Fruit fly (Drosophila melanogaster) whole organism: ENCODE results near the gene CG5883.

Source experiments
- CG8478 ChIP-seq: fragments of >200 bp; optimal IDR thresholded peaks from 2 replicates; lab custom pipeline; 2018; ENCODE audit warnings: inconsistent platforms
- Dll ChIP-seq: fragments of >200 bp; optimal IDR thresholded peaks from 2 replicates; lab custom pipeline; 2017
- EcR ChIP-seq, 2 experiments: fragments of >200 bp; optimal IDR thresholded peaks; 2 replicates each; lab custom pipeline; 2017; ENCODE audit warnings: missing biosample characterization in 2 of 2, missing genetic modification characterization in 2 of 2, missing genetic modification reagents in 2 of 2
- pan ChIP-seq: fragments of >200 bp; optimal IDR thresholded peaks from 2 replicates; lab custom pipeline; 2017
- psq ChIP-seq: fragments of >200 bp; optimal IDR thresholded peaks from 2 replicates; lab custom pipeline; 2017
- usp ChIP-seq: fragments of >200 bp; optimal IDR thresholded peaks from 2 replicates; lab custom pipeline; 2017; ENCODE audit warnings: missing biosample characterization, missing genetic modification characterization, mixed read lengths

CG5883 gene

DNA sequence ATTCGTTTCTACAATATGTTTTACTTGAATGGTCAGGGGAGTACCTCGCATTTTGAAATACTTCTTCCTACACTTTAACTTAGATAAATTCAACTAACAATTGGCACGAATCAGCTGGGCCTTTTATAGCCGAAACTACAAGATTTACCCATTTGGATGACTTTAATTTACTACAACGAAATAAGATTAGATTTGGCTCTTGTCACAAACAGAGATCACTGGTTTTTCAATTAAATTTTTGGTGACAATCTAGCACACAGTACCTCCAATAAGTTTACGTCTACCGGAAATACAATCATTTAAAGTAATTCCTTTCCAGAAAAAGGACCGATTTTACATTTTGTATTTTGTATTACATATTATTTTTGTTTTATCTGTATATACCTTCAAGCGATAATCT lies at the start of gene CG5883:
Gene CG5883, minus strand, starts transcription at position 101 of the 400 bp plus-strand sequence.
- no peak for TF ChIP-seq usp (GFP tag; lab: Kevin White, UChicago)
- TF ChIP-seq psq (lab: Kevin White, UChicago): no peak
- TF ChIP-seq EcR (GFP tag; optimal IDR thresholded peaks at IDR 0.05; lab: Kevin White, UChicago): no peak
- TF ChIP-seq CG8478 (lab: Kevin White, UChicago): no peak

DNA sequence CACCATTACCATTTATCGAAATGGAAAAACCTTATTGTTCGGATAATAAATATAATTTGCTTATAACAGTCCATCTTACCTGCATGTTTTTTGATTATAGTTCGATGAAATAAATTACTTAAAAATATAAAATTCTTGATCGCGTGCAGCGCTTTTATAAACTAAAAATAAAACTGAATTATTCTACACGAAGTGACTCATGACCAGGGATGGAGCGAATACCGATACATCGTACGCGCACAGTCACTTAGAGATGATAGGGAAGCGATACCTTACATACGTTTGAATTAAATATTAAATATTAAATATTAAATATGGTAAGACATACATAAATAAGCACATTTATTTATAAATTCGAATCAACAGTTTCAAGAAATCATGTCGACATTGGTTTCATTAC lies 48.3 kb upstream of the CG5883 start, which contains the start of gene viaf:
Gene viaf, minus strand, starts transcription at position 220 of the 400 bp plus-strand sequence.
- TF ChIP-seq EcR (GFP tag; optimal IDR thresholded peaks at IDR 0.05; lab: Kevin White, UChicago) (no peak), psq (lab: Kevin White, UChicago) (no peak), usp (GFP tag; lab: Kevin White, UChicago) (no peak), Dll (no peak), pan (no peak), CG8478 (lab: Kevin White, UChicago) (no peak)

dm6 chr3L:11990436-11990835 lies 45.8 kb upstream of the CG5883 start, which contains the start of gene CG6931:
CG6931 (plus strand) TSS chr3L:11990736.
- TF ChIP-seq psq (lab: Kevin White, UChicago) (no peak), pan (no peak), usp (GFP tag; lab: Kevin White, UChicago) (no peak), EcR (GFP tag; optimal IDR thresholded peaks at IDR 0.05; lab: Kevin White, UChicago) (no peak), CG8478 (lab: Kevin White, UChicago) (no peak), Dll (no peak)

DNA sequence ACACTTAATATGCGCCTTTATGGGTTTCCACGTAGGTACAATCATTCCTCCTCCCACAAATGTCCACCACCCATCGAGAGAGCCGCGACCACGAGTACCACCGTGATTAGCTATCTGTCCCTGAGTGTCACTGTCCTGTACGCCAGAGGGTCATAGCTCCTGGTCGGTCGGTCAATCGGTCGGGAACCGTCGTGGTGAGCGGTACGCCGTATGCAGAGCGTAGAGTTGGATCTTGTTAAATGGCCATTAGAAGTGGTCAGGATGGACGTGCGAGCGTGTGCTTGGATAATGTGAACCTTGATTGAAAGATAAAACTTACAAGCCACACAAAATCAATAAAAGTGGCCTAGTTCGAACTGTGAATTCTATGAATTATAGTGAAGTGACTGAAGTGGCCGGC lies 40.0 kb upstream of the CG5883 start, which contains the start of gene CG6938:
Gene CG6938, plus strand, starts transcription at position 301 of the 400 bp plus-strand sequence.
- no peak for TF ChIP-seq EcR (GFP tag; optimal IDR thresholded peaks at IDR 0.05; lab: Kevin White, UChicago)
- no peak for TF ChIP-seq psq (lab: Kevin White, UChicago)
- TF ChIP-seq CG8478 (lab: Kevin White, UChicago): no peak
- no peak for TF ChIP-seq usp (GFP tag; lab: Kevin White, UChicago)
- TF ChIP-seq Dll: no peak

DNA sequence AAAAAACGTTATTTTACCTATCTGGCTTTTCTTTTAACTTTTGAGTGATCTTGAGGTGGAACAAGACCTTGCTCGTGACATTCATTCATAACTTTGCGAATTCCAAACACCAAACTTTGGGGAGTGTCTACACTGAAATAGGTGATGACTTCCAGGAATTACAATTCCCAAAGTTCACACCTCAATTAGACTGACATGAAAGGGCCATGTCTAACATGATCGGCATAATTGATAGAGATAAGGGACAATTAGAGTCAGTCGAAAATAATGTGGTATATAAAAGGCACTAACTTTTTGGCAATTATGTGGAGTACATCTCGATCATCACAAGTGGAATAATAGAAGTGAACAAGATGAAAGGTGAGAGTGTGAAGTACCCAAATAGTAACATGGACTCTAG lies 31.2 kb upstream of the CG5883 start, which contains the start of gene CG43896:
Gene CG43896, plus strand, starts transcription at position 301 of the 400 bp plus-strand sequence.
- TF ChIP-seq Dll (no peak), EcR (GFP tag; optimal IDR thresholded peaks at IDR 0.05; lab: Kevin White, UChicago) (no peak), usp (GFP tag; lab: Kevin White, UChicago) (no peak), pan (no peak), psq (lab: Kevin White, UChicago) (no peak), CG8478 (lab: Kevin White, UChicago) (no peak)

DNA sequence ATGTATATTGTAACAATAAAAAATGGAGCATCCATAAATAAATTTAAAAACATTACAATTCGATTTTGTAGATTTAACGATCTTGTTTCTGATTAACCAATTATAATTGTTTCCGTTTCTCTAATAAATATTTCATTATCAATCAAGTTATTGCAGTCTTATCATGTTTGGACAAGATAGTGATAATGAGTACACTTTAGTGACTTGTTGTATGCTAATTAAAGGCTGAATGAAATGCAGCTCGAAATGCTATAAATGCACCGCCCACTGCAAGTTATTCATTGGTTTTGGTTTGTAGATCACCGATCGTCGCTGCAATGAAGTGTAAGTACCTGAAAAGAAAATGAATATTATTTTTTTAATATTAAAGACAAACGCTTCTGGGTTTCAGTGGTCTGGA lies 30.0 kb upstream of the CG5883 start, which contains the start of gene CG14125:
Gene CG14125, plus strand, starts transcription at position 301 of the 400 bp plus-strand sequence.
- TF ChIP-seq Dll: no peak
- TF ChIP-seq CG8478 (lab: Kevin White, UChicago): no peak
- no peak for TF ChIP-seq psq (lab: Kevin White, UChicago)
- no peak for TF ChIP-seq usp (GFP tag; lab: Kevin White, UChicago)
- no peak for TF ChIP-seq EcR (GFP tag; optimal IDR thresholded peaks at IDR 0.05; lab: Kevin White, UChicago)
- TF ChIP-seq pan: no peak

DNA sequence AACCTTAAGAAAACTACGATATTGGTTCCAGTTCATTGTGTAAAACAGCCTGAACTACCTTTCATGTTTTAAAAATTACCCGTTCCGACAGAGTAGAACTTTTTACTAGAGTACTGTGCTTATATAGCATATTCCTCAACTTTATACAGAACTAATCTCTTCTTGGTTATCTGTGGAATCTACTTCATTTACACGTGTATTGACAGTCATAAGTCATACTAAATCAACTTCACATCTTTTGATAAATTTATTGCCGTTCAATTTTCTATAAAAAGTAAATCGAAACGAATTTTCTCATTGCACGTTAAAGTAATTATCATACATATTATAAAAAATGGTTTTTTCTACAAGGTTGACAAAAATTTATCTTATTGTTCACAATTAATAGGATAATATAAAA lies 29.0 kb upstream of the CG5883 start, which contains the start of gene CG42397:
Gene CG42397, minus strand, starts transcription at position 101 of the 400 bp plus-strand sequence.
- TF ChIP-seq usp (GFP tag; lab: Kevin White, UChicago): no peak
- no peak for TF ChIP-seq CG8478 (lab: Kevin White, UChicago)
- no peak for TF ChIP-seq Dll
- no peak for TF ChIP-seq EcR (GFP tag; optimal IDR thresholded peaks at IDR 0.05; lab: Kevin White, UChicago)
- TF ChIP-seq pan: no peak
- TF ChIP-seq psq (lab: Kevin White, UChicago): no peak

- no peak for TF ChIP-seq CG8478 (lab: Kevin White, UChicago)
- TF ChIP-seq psq (lab: Kevin White, UChicago): no peak
- TF ChIP-seq Dll: no peak
- no peak for TF ChIP-seq pan
- no peak for TF ChIP-seq usp (GFP tag; lab: Kevin White, UChicago)
- no peak for TF ChIP-seq EcR (GFP tag; optimal IDR thresholded peaks at IDR 0.05; lab: Kevin White, UChicago)
Measured at dm6 chr3L:11972879-11973278, 28.2 kb upstream of the CG5883 start, which contains the start of gene Muc68E. Muc68E (minus strand) TSS chr3L:11972979.

DNA sequence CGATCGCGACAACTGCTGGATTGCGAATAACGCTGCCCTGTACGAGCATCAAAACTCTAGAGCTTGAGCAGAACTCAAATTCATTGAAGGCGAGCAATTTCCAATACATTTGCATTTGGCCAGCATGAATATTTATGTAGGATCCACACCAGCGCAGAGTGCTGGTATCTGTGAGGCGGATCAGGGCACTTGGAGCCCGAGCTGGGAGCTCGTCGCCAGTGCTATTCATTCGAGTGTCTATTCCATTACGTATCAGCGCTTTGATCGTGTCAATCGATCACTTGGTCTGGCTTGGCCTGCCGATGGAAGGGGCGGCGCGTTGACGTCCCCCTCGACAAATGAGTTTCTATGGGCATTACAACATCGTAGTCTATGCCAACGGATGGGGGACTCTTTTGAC lies 21.5 kb upstream of the CG5883 start, which contains the start of gene prc:
Gene prc, minus strand, starts transcription at position 28 of the 400 bp plus-strand sequence.
- TF ChIP-seq pan (no peak), usp (GFP tag; lab: Kevin White, UChicago) (no peak), Dll (no peak), EcR (GFP tag; optimal IDR thresholded peaks at IDR 0.05; lab: Kevin White, UChicago) (no peak), psq (lab: Kevin White, UChicago) (no peak), CG8478 (lab: Kevin White, UChicago) (no peak)

DNA sequence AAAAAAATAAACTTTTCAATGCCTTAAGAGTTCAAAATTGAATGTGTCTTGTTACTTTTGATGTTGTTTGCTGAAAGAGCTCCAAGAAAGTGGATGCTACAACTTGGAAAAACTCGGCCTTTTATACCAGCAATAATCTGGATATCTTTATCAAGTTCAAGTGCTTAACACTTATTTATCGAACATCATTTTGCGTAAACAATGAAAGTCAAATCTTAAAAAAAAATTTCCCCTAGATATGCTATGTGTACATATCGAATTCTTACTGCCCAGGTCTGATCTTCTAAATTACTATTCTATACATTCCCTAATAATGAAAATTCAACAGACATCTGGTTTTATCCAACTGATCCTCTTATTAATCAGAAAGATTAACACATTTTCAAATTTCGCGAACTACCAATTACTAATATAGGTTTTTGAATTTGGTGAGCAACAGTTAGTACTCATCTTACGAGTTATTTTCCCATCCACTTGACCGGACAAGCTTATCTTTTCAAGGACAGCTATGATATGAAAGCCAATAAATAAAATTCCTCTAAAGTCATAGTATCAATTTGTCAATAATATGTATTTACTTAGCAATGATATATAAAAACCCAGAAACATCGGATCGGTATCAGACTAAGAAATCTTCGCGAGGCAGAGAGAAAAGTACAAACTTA lies 13.1 kb upstream of the CG5883 start, which contains the start of the genes CG11570 and CG43294:
Gene CG11570, minus strand, starts transcription at position 101 of the 665 bp plus-strand sequence.
Gene CG43294, plus strand, starts transcription at position 615 of the 665 bp plus-strand sequence.
- TF ChIP-seq pan (no peak), CG8478 (lab: Kevin White, UChicago) (no peak), EcR (GFP tag; optimal IDR thresholded peaks at IDR 0.05; lab: Kevin White, UChicago) (no peak), usp (GFP tag; lab: Kevin White, UChicago) (no peak), Dll (no peak), psq (lab: Kevin White, UChicago) (no peak)

- no peak for TF ChIP-seq CG8478 (lab: Kevin White, UChicago)
- TF ChIP-seq usp (GFP tag; lab: Kevin White, UChicago): no peak
- no peak for TF ChIP-seq EcR (GFP tag; optimal IDR thresholded peaks at IDR 0.05; lab: Kevin White, UChicago)
- no peak for TF ChIP-seq pan
- no peak for TF ChIP-seq Dll
- TF ChIP-seq psq (lab: Kevin White, UChicago): no peak
Measured at dm6 chr3L:11953783-11954182, 9.1 kb upstream of the CG5883 start, which contains the start of gene CG7248. CG7248 (plus strand) TSS chr3L:11954083.
